Fruit fly (Drosophila melanogaster) whole organism, embryonic: Measurements from ENCODE around the gene CG15764.
A peak's percentile ranks its signal among the peaks of the same experiment; 100 is the strongest.

Source experiments
- B-H1 ChIP-seq: fragments of 200-800 bp; sonication (Bioruptor generic); IDR thresholded peaks from 3 replicates; pipeline ENCODE4 v1.3.6; 2022; ENCODE audit warnings: missing biosample characterization, missing genetic modification characterization
- CG11093 ChIP-seq: fragments of 200-800 bp; sonication (Bioruptor generic); IDR thresholded peaks from 3 replicates; pipeline ENCODE4 v1.3.6; 2022; ENCODE audit warnings: missing biosample characterization, missing genetic modification characterization
- CG11695 ChIP-seq: fragments of 200-800 bp; sonication (Bioruptor generic); IDR thresholded peaks from 3 replicates; pipeline ENCODE4 v1.3.6; 2022; ENCODE audit warnings: missing biosample characterization, missing genetic modification characterization
- CG11723 ChIP-seq: fragments of 200-800 bp; sonication (Bioruptor generic); optimal IDR thresholded peaks from 2 replicates; lab custom pipeline; 2017; ENCODE audit warnings: missing biosample characterization, mild to moderate bottlenecking, missing genetic modification characterization
- CG1233 ChIP-seq: fragments of 200-800 bp; sonication (Bioruptor generic); optimal IDR thresholded peaks from 4 replicates; lab custom pipeline; 2018; ENCODE audit warnings: missing biosample characterization, mild to moderate bottlenecking, missing genetic modification characterization
- CG12391 ChIP-seq: fragments of 200-800 bp; sonication (Bioruptor generic); optimal IDR thresholded peaks from 3 replicates; lab custom pipeline; 2018; ENCODE audit warnings: missing biosample characterization, mild to moderate bottlenecking, missing genetic modification characterization, moderate library complexity
- CG15601 ChIP-seq: fragments of 200-800 bp; sonication (Bioruptor generic); optimal IDR thresholded peaks from 3 replicates; lab custom pipeline; 2019; ENCODE audit warnings: missing biosample characterization, mild to moderate bottlenecking, missing genetic modification characterization, moderate library complexity
- CG16779 ChIP-seq: fragments of 200-800 bp; sonication (Bioruptor generic); IDR thresholded peaks from 2 replicates; pipeline ENCODE4 v1.3.6; 2022; ENCODE audit warnings: missing biosample characterization, missing genetic modification characterization
- CG16863 ChIP-seq: fragments of 200-800 bp; sonication (Bioruptor generic); optimal IDR thresholded peaks from 3 replicates; lab custom pipeline; 2016; ENCODE audit warnings: missing biosample characterization, missing genetic modification characterization
- CG17186 ChIP-seq: fragments of 200-800 bp; sonication (Bioruptor generic); optimal IDR thresholded peaks from 3 replicates; lab custom pipeline; 2017; ENCODE audit warnings: missing biosample characterization, missing genetic modification reagents, missing genetic modification characterization
- CG17361 ChIP-seq: fragments of 200-800 bp; sonication (Bioruptor generic); IDR thresholded peaks from 3 replicates; pipeline ENCODE4 v1.3.6; 2022; ENCODE audit warnings: missing biosample characterization, missing genetic modification characterization
- CG17385 ChIP-seq: fragments of 200-800 bp; sonication (Bioruptor generic); optimal IDR thresholded peaks from 3 replicates; lab custom pipeline; 2018; ENCODE audit warnings: missing biosample characterization, mild to moderate bottlenecking, missing genetic modification characterization
- CG17612 ChIP-seq: fragments of 200-800 bp; sonication (Bioruptor generic); IDR thresholded peaks from 2 replicates; pipeline ENCODE4 v1.3.6; 2022; ENCODE audit warnings: missing biosample characterization, missing genetic modification characterization
- CG2120 ChIP-seq: fragments of 200-800 bp; sonication (Bioruptor generic); optimal IDR thresholded peaks from 3 replicates; lab custom pipeline; 2016; ENCODE audit warnings: missing biosample characterization, missing genetic modification characterization
- CG30020 ChIP-seq: fragments of 200-800 bp; optimal IDR thresholded peaks from 2 replicates; lab custom pipeline; 2019; ENCODE audit warnings: missing biosample characterization, mild to moderate bottlenecking, missing genetic modification characterization, moderate library complexity
- CG30403 ChIP-seq: fragments of 200-800 bp; sonication (Bioruptor generic); optimal IDR thresholded peaks from 3 replicates; lab custom pipeline; 2016; ENCODE audit warnings: missing biosample characterization, missing genetic modification characterization
- CG31224 ChIP-seq: fragments of 200-800 bp; sonication (Bioruptor generic); IDR thresholded peaks from 2 replicates; pipeline ENCODE4 v1.3.6; 2022; ENCODE audit warnings: missing biosample characterization, missing genetic modification characterization
- CG3163 ChIP-seq: fragments of 200-800 bp; sonication (Bioruptor generic); optimal IDR thresholded peaks from 3 replicates; lab custom pipeline; 2016; ENCODE audit warnings: missing biosample characterization, missing genetic modification characterization
- CG3281 ChIP-seq: fragments of 200-800 bp; sonication (Bioruptor generic); optimal IDR thresholded peaks from 3 replicates; lab custom pipeline; 2017; ENCODE audit warnings: missing biosample characterization, mild to moderate bottlenecking, missing genetic modification characterization
- CG5245 ChIP-seq: fragments of 200-800 bp; sonication (Bioruptor generic); optimal IDR thresholded peaks from 3 replicates; lab custom pipeline; 2016; ENCODE audit warnings: missing biosample characterization, missing genetic modification characterization
- CG7963 ChIP-seq: fragments of 200-800 bp; sonication (Bioruptor generic); IDR thresholded peaks from 3 replicates; pipeline ENCODE4 v1.3.6; 2022; ENCODE audit warnings: missing biosample characterization, missing genetic modification characterization; ENCODE audit not compliant: partially characterized antibody
- CG8924 ChIP-seq: fragments of 200-800 bp; optimal IDR thresholded peaks from 3 replicates; lab custom pipeline; 2019; ENCODE audit warnings: missing biosample characterization, mild to moderate bottlenecking, missing genetic modification characterization, moderate library complexity
- CG9215 ChIP-seq: fragments of 200-800 bp; sonication (Bioruptor generic); IDR thresholded peaks from 2 replicates; pipeline ENCODE4 v1.3.6; 2022; ENCODE audit warnings: missing biosample characterization, missing genetic modification characterization
- CG9797 ChIP-seq: fragments of 200-800 bp; sonication (Bioruptor generic); optimal IDR thresholded peaks from 3 replicates; lab custom pipeline; 2018; ENCODE audit warnings: missing biosample characterization, mild to moderate bottlenecking, missing genetic modification characterization
- CG9817 ChIP-seq: fragments of 200-800 bp; sonication (Bioruptor generic); optimal IDR thresholded peaks from 2 replicates; lab custom pipeline; 2018; ENCODE audit warnings: missing biosample characterization, mild to moderate bottlenecking, missing genetic modification characterization, moderate library complexity
- Gsc ChIP-seq: fragments of 200-800 bp; sonication (Bioruptor generic); IDR thresholded peaks from 2 replicates; pipeline ENCODE4 v1.3.6; 2022; ENCODE audit warnings: missing biosample characterization, missing genetic modification characterization
- H2.0 ChIP-seq: fragments of 200-800 bp; sonication (Bioruptor generic); IDR thresholded peaks from 2 replicates; pipeline ENCODE4 v1.3.6; 2022; ENCODE audit warnings: missing biosample characterization, missing genetic modification characterization
- HHEX ChIP-seq: fragments of 200-800 bp; sonication (Bioruptor generic); optimal IDR thresholded peaks from 3 replicates; lab custom pipeline; 2017; ENCODE audit warnings: missing biosample characterization, mild to moderate bottlenecking, missing genetic modification characterization, missing genetic modification reagents
- Myb ChIP-seq: fragments of 200-800 bp; sonication (Bioruptor generic); optimal IDR thresholded peaks from 2 replicates; lab custom pipeline; 2016; ENCODE audit warnings: missing biosample characterization, missing genetic modification characterization
- Nf-YC ChIP-seq: fragments of 200-800 bp; optimal IDR thresholded peaks from 3 replicates; lab custom pipeline; 2019; ENCODE audit warnings: missing biosample characterization, mild to moderate bottlenecking, missing genetic modification characterization, moderate library complexity
- Rfx ChIP-seq: fragments of 200-800 bp; sonication (Bioruptor generic); IDR thresholded peaks from 2 replicates; pipeline ENCODE4 v1.3.6; 2022; ENCODE audit warnings: missing biosample characterization, missing genetic modification characterization
- cg ChIP-seq: fragments of 200-800 bp; sonication (Bioruptor generic); optimal IDR thresholded peaks from 3 replicates; lab custom pipeline; 2019; ENCODE audit warnings: missing biosample characterization, mild to moderate bottlenecking, missing genetic modification characterization, moderate library complexity
- chif ChIP-seq, 2 experiments: fragments of 200-800 bp; sonication (Bioruptor generic); optimal IDR thresholded peaks; 3 replicates each; lab custom pipeline; 2016; ENCODE audit warnings: missing biosample characterization in 2 of 2, missing genetic modification characterization in 2 of 2
- chm ChIP-seq: fragments of 200-800 bp; sonication (Bioruptor generic); IDR thresholded peaks from 2 replicates; pipeline ENCODE4 v1.3.6; 2022; ENCODE audit warnings: missing biosample characterization, missing genetic modification characterization
- ci ChIP-seq: fragments of 200-800 bp; sonication (Bioruptor generic); IDR thresholded peaks from 3 replicates; pipeline ENCODE4 v1.3.6; 2022; ENCODE audit warnings: missing biosample characterization, missing genetic modification characterization
- crol ChIP-seq: fragments of 200-800 bp; sonication (Bioruptor generic); IDR thresholded peaks from 2 replicates; pipeline ENCODE4 v1.3.6; 2022; ENCODE audit warnings: missing biosample characterization, missing genetic modification characterization
- dpn ChIP-seq, 2 experiments: fragments of 200-800 bp; sonication (Bioruptor generic); optimal IDR thresholded peaks; 3 replicates each; lab custom pipeline; 2016; ENCODE audit warnings: missing biosample characterization in 2 of 2, missing genetic modification characterization in 2 of 2
- ems ChIP-seq: fragments of 200-800 bp; sonication (Bioruptor generic); optimal IDR thresholded peaks from 3 replicates; lab custom pipeline; 2016; ENCODE audit warnings: missing biosample characterization, missing genetic modification characterization
- fd3F ChIP-seq: fragments of 200-800 bp; sonication (Bioruptor generic); optimal IDR thresholded peaks from 2 replicates; lab custom pipeline; 2018; ENCODE audit warnings: missing biosample characterization, mild to moderate bottlenecking, missing genetic modification characterization, moderate library complexity
- fd96Cb ChIP-seq: fragments of 200-800 bp; sonication (Bioruptor generic); optimal IDR thresholded peaks from 2 replicates; lab custom pipeline; 2018; ENCODE audit warnings: missing biosample characterization, mild to moderate bottlenecking, missing genetic modification characterization, moderate library complexity
- gce ChIP-seq: fragments of 200-800 bp; sonication (Bioruptor generic); IDR thresholded peaks from 3 replicates; pipeline ENCODE4 v1.3.6; 2022; ENCODE audit warnings: missing biosample characterization, missing genetic modification characterization
- gfzf ChIP-seq: fragments of 200-800 bp; sonication (Bioruptor generic); optimal IDR thresholded peaks from 2 replicates; lab custom pipeline; 2016; ENCODE audit warnings: missing biosample characterization, mild to moderate bottlenecking, missing genetic modification characterization, moderate library complexity
- gsb ChIP-seq: fragments of 200-800 bp; sonication (Bioruptor generic); IDR thresholded peaks from 2 replicates; pipeline ENCODE4 v1.3.6; 2022; ENCODE audit warnings: missing biosample characterization, missing genetic modification characterization
- gt ChIP-seq: fragments of 200-800 bp; sonication (Bioruptor generic); IDR thresholded peaks from 2 replicates; pipeline ENCODE4 v1.3.6; 2022; ENCODE audit warnings: missing biosample characterization, missing genetic modification characterization
- jumu ChIP-seq: fragments of 200-800 bp; sonication (Bioruptor generic); optimal IDR thresholded peaks from 3 replicates; lab custom pipeline; 2016; ENCODE audit warnings: missing biosample characterization, missing genetic modification characterization
- kni ChIP-seq: fragments of 200-800 bp; sonication (Bioruptor generic); optimal IDR thresholded peaks from 3 replicates; lab custom pipeline; 2017; ENCODE audit warnings: mild to moderate bottlenecking, missing biosample characterization, missing genetic modification reagents, missing genetic modification characterization
- knrl ChIP-seq: fragments of 200-800 bp; sonication (Bioruptor generic); IDR thresholded peaks from 3 replicates; pipeline ENCODE4 v1.3.6; 2022; ENCODE audit warnings: missing biosample characterization, missing genetic modification characterization; ENCODE audit not compliant: partially characterized antibody
- odd ChIP-seq: fragments of 200-800 bp; sonication (Bioruptor generic); optimal IDR thresholded peaks from 2 replicates; lab custom pipeline; 2017; ENCODE audit warnings: missing biosample characterization, mild to moderate bottlenecking, missing genetic modification characterization
- peb ChIP-seq: fragments of 200-800 bp; sonication (Bioruptor generic); IDR thresholded peaks from 2 replicates; pipeline ENCODE4 v1.3.6; 2022; ENCODE audit warnings: missing biosample characterization, missing genetic modification characterization
- repo ChIP-seq: fragments of 200-800 bp; sonication (Bioruptor generic); optimal IDR thresholded peaks from 2 replicates; lab custom pipeline; 2016; ENCODE audit warnings: missing biosample characterization, missing genetic modification characterization
- trem ChIP-seq: fragments of 200-800 bp; optimal IDR thresholded peaks from 3 replicates; lab custom pipeline; 2019; ENCODE audit warnings: missing biosample characterization, mild to moderate bottlenecking, missing genetic modification characterization, moderate library complexity
- wdn ChIP-seq: fragments of 200-800 bp; sonication (Bioruptor generic); IDR thresholded peaks from 2 replicates; pipeline ENCODE4 v1.3.6; 2022; ENCODE audit warnings: missing biosample characterization, missing genetic modification characterization

CG15764 gene

dm6 chrX:5907916-5908315 lies 39.0 kb downstream of the CG15764 start, which contains the start of gene CG12236:
Gene CG12236 (plus strand): TSS chrX:5908135.
- TF ChIP-seq cg (no peak), CG15601 (tag; lab: Kevin White, UChicago) (peak; percentile 33), CG9797 (peak; percentile 63), chif (GFP tag; optimal IDR thresholded peaks at IDR 0.05; lab: Kevin White, UChicago) (peak in 1 of 2 experiments; percentile 25), ems (GFP tag; lab: Kevin White, UChicago) (no peak), kni (GFP tag; lab: Kevin White, UChicago) (peak; percentile 63), CG3163 (GFP tag; lab: Kevin White, UChicago) (peak; percentile 26), CG16779 (GFP tag; lab: Robert Waterston, UW) (no peak), jumu (peak; percentile 28), CG17361 (0 out of 3 replicates have a peak, but pooled peaks have one; percentile 18), CG9215 (GFP tag; lab: Robert Waterston, UW) (no peak), CG17385 (peak; percentile 40), gsb (no peak), CG7963 (GFP tag; lab: Robert Waterston, UW) (no peak), peb (GFP tag; lab: Robert Waterston, UW) (no peak), CG17186 (peak; percentile 85), CG11723 (GFP tag; lab: Kevin White, UChicago) (no peak), Rfx (GFP tag; lab: Robert Waterston, UW) (peak; percentile 82), CG3281 (peak; percentile 6), CG9817 (no peak), trem (tag; lab: Kevin White, UChicago) (peak; percentile 89), wdn (GFP tag; lab: Robert Waterston, UW) (no peak), gt (GFP tag; lab: Robert Waterston, UW) (no peak), HHEX (GFP tag; lab: Kevin White, UChicago) (peak; percentile 62), gce (GFP tag; lab: Robert Waterston, UW) (no peak), B-H1 (GFP tag; lab: Robert Waterston, UW) (no peak), Myb (GFP tag; lab: Kevin White, UChicago) (peak; percentile 90), CG30403 (GFP tag; lab: Kevin White, UChicago) (peak; percentile 30), CG12391 (tag; lab: Kevin White, UChicago) (peak; percentile 46), knrl (GFP tag; lab: Robert Waterston, UW) (peak; percentile 40; the same call in 1 of the 3 replicates), Gsc (GFP tag; lab: Robert Waterston, UW) (no peak), repo (GFP tag; lab: Kevin White, UChicago) (no peak), Nf-YC (tag; lab: Kevin White, UChicago) (peak; percentile 47), CG11695 (GFP tag; lab: Robert Waterston, UW) (no peak), fd3F (peak; percentile 2), ci (GFP tag; lab: Robert Waterston, UW) (peak; percentile 64; the same call in 2 of the 3 replicates), chm (no peak), CG8924 (tag; lab: Kevin White, UChicago) (peak; percentile 13), dpn (GFP tag; optimal IDR thresholded peaks at IDR 0.05; lab: Kevin White, UChicago) (peak; percentile 25 to 59), CG1233 (GFP tag; lab: Kevin White, UChicago) (peak; percentile 23), CG2120 (GFP tag; lab: Kevin White, UChicago) (peak; percentile 36), crol (GFP tag; lab: Robert Waterston, UW) (no peak), odd (no peak), gfzf (GFP tag; lab: Kevin White, UChicago) (peak; percentile 43), CG31224 (GFP tag; lab: Robert Waterston, UW) (peak; percentile 46), CG5245 (GFP tag; lab: Kevin White, UChicago) (peak; percentile 43), H2.0 (0 out of 2 replicates have a peak, but pooled peaks have one; percentile 12), fd96Cb (tag; lab: Kevin White, UChicago) (no peak), CG17612 (GFP tag; lab: Robert Waterston, UW) (no peak), CG11093 (no peak), CG30020 (tag; lab: Kevin White, UChicago) (peak; percentile 22), CG16863 (GFP tag; lab: Kevin White, UChicago) (no peak)
